Fruit fly (Drosophila melanogaster) whole organism, embryonic: ENCODE measurements around the gene CG5080.
A peak's percentile ranks its signal among the peaks of the same experiment; 100 is the strongest.

Experiments
- Atf6 ChIP-seq: fragments of 200-800 bp; sonication (Bioruptor generic); IDR thresholded peaks from 2 replicates; pipeline ENCODE4 v1.3.6; 2022; ENCODE audit warnings: missing biosample characterization, missing genetic modification characterization
- Bgb ChIP-seq: fragments of 200-800 bp; sonication (Bioruptor generic); IDR thresholded peaks from 2 replicates; pipeline ENCODE4 v1.3.6; 2022; ENCODE audit warnings: missing biosample characterization, missing genetic modification characterization; ENCODE audit not compliant: partially characterized antibody
- CG10267 ChIP-seq: fragments of 200-800 bp; sonication (Bioruptor generic); optimal IDR thresholded peaks from 2 replicates; lab custom pipeline; 2018; ENCODE audit warnings: missing biosample characterization, mild to moderate bottlenecking, missing genetic modification characterization, moderate library complexity
- CG11695 ChIP-seq: fragments of 200-800 bp; sonication (Bioruptor generic); IDR thresholded peaks from 3 replicates; pipeline ENCODE4 v1.3.6; 2022; ENCODE audit warnings: missing biosample characterization, missing genetic modification characterization
- CG12071 ChIP-seq: fragments of 200-800 bp; sonication (Bioruptor generic); optimal IDR thresholded peaks from 3 replicates; lab custom pipeline; 2018; ENCODE audit warnings: missing biosample characterization, mild to moderate bottlenecking, missing genetic modification characterization
- CG14050 ChIP-seq: fragments of 200-800 bp; sonication (Bioruptor generic); IDR thresholded peaks from 3 replicates; pipeline ENCODE4 v1.3.6; 2022; ENCODE audit warnings: missing biosample characterization, missing genetic modification characterization
- CG14667 ChIP-seq: fragments of 200-800 bp; sonication (Bioruptor generic); IDR thresholded peaks from 2 replicates; pipeline ENCODE4 v1.3.6; 2022; ENCODE audit warnings: missing biosample characterization, missing genetic modification characterization
- CG16863 ChIP-seq: fragments of 200-800 bp; sonication (Bioruptor generic); optimal IDR thresholded peaks from 3 replicates; lab custom pipeline; 2016; ENCODE audit warnings: missing biosample characterization, missing genetic modification characterization
- CG18599 ChIP-seq: fragments of 200-800 bp; sonication (Bioruptor generic); optimal IDR thresholded peaks from 3 replicates; lab custom pipeline; 2017; ENCODE audit warnings: missing biosample characterization, missing genetic modification characterization, mild to moderate bottlenecking, moderate library complexity, missing genetic modification reagents
- CG3163 ChIP-seq: fragments of 200-800 bp; sonication (Bioruptor generic); optimal IDR thresholded peaks from 3 replicates; lab custom pipeline; 2016; ENCODE audit warnings: missing biosample characterization, missing genetic modification characterization
- CG4730 ChIP-seq: fragments of 200-800 bp; sonication (Bioruptor generic); IDR thresholded peaks from 2 replicates; pipeline ENCODE4 v1.3.6; 2022; ENCODE audit warnings: missing biosample characterization, missing genetic modification characterization
- CG7372 ChIP-seq: fragments of 200-800 bp; sonication (Bioruptor generic); IDR thresholded peaks from 2 replicates; pipeline ENCODE4 v1.3.6; 2022; ENCODE audit warnings: missing biosample characterization, missing genetic modification characterization
- CG7556 ChIP-seq: fragments of 200-800 bp; sonication (Bioruptor generic); optimal IDR thresholded peaks from 2 replicates; lab custom pipeline; 2017; ENCODE audit warnings: missing biosample characterization, mild to moderate bottlenecking, missing genetic modification characterization
- CG8290 ChIP-seq, 3 experiments: fragments of 200-800 bp; sonication (Bioruptor generic); optimal IDR thresholded peaks; 2 replicates each; lab custom pipeline; 2016 to 2019; ENCODE audit warnings: missing biosample characterization in 3 of 3, missing genetic modification characterization in 3 of 3, mild to moderate bottlenecking in 2 of 3, moderate library complexity in 1 of 3
- CG9797 ChIP-seq: fragments of 200-800 bp; sonication (Bioruptor generic); optimal IDR thresholded peaks from 3 replicates; lab custom pipeline; 2018; ENCODE audit warnings: missing biosample characterization, mild to moderate bottlenecking, missing genetic modification characterization
- CG9817 ChIP-seq: fragments of 200-800 bp; sonication (Bioruptor generic); optimal IDR thresholded peaks from 2 replicates; lab custom pipeline; 2018; ENCODE audit warnings: missing biosample characterization, mild to moderate bottlenecking, missing genetic modification characterization, moderate library complexity
- Dip2 ChIP-seq: fragments of 200-800 bp; sonication (Bioruptor generic); IDR thresholded peaks from 2 replicates; pipeline ENCODE4 v1.3.6; 2022; ENCODE audit warnings: missing biosample characterization, missing genetic modification characterization
- Drgx ChIP-seq: fragments of 200-800 bp; sonication (Bioruptor generic); IDR thresholded peaks from 2 replicates; pipeline ENCODE4 v1.3.6; 2022; ENCODE audit warnings: missing biosample characterization, missing genetic modification characterization
- Ets97D ChIP-seq: fragments of 200-800 bp; sonication (Bioruptor generic); optimal IDR thresholded peaks from 3 replicates; lab custom pipeline; 2016; ENCODE audit warnings: missing biosample characterization, missing genetic modification characterization
- Fer2 ChIP-seq: fragments of 200-800 bp; sonication (Bioruptor generic); optimal IDR thresholded peaks from 2 replicates; lab custom pipeline; 2018; ENCODE audit warnings: missing biosample characterization, mild to moderate bottlenecking, missing genetic modification characterization, moderate library complexity
- Hr39 ChIP-seq: fragments of >200 bp; optimal IDR thresholded peaks from 2 replicates; lab custom pipeline; 2017
- Hr51 ChIP-seq, 2 experiments: fragments of 200-800 bp; sonication (Bioruptor generic); optimal IDR thresholded peaks; 2 replicates in 1 of 2; 3 replicates in 1 of 2; lab custom pipeline; 2016 to 2018; ENCODE audit warnings: missing biosample characterization in 2 of 2, missing genetic modification characterization in 2 of 2, mild to moderate bottlenecking in 1 of 2, moderate library complexity in 1 of 2
- MBD-R2 ChIP-seq: fragments of 200-800 bp; sonication (Bioruptor generic); IDR thresholded peaks from 2 replicates; pipeline ENCODE4 v1.3.6; 2022; ENCODE audit warnings: missing biosample characterization, missing genetic modification characterization
- Med ChIP-seq: fragments of 200-800 bp; sonication (Bioruptor generic); peaks from one replicate; lab custom pipeline; 2016; ENCODE audit warnings: missing biosample characterization, missing genetic modification characterization, mild to moderate bottlenecking, inconsistent platforms, moderate library complexity
- Myb ChIP-seq: fragments of 200-800 bp; sonication (Bioruptor generic); optimal IDR thresholded peaks from 2 replicates; lab custom pipeline; 2016; ENCODE audit warnings: missing biosample characterization, missing genetic modification characterization
- NC2β ChIP-seq: fragments of 200-800 bp; sonication (Bioruptor generic); optimal IDR thresholded peaks from 2 replicates; lab custom pipeline; 2016; ENCODE audit warnings: missing biosample characterization, missing genetic modification characterization
- NfI ChIP-seq: fragments of 200-800 bp; sonication (Bioruptor generic); optimal IDR thresholded peaks from 3 replicates; lab custom pipeline; 2018; ENCODE audit warnings: missing biosample characterization, mild to moderate bottlenecking, missing genetic modification characterization, moderate library complexity
- Ptx1 ChIP-seq: fragments of 200-800 bp; sonication (Bioruptor generic); IDR thresholded peaks from 2 replicates; pipeline ENCODE4 v1.3.6; 2022; ENCODE audit warnings: missing biosample characterization, missing genetic modification characterization
- Rx ChIP-seq: fragments of 200-800 bp; sonication (Bioruptor generic); IDR thresholded peaks from 2 replicates; pipeline ENCODE4 v1.3.6; 2022; ENCODE audit warnings: missing biosample characterization, missing genetic modification characterization
- Six4 ChIP-seq: fragments of 200-800 bp; sonication (Bioruptor generic); optimal IDR thresholded peaks from 2 replicates; lab custom pipeline; 2016; ENCODE audit warnings: missing biosample characterization, missing genetic modification characterization
- Sry-β ChIP-seq: fragments of 200-800 bp; sonication (Bioruptor generic); optimal IDR thresholded peaks from 2 replicates; lab custom pipeline; 2018; ENCODE audit warnings: missing biosample characterization, mild to moderate bottlenecking, missing genetic modification characterization, moderate library complexity
- Usf ChIP-seq: fragments of 200-800 bp; sonication (Bioruptor generic); optimal IDR thresholded peaks from 2 replicates; lab custom pipeline; 2017; ENCODE audit warnings: missing genotype, missing biosample characterization, missing genetic modification characterization
- corto ChIP-seq: fragments of 200-800 bp; sonication (Bioruptor generic); optimal IDR thresholded peaks from 2 replicates; lab custom pipeline; 2016; ENCODE audit warnings: missing biosample characterization, mild to moderate bottlenecking, missing genetic modification characterization, moderate library complexity
- ems ChIP-seq: fragments of 200-800 bp; sonication (Bioruptor generic); optimal IDR thresholded peaks from 3 replicates; lab custom pipeline; 2016; ENCODE audit warnings: missing biosample characterization, missing genetic modification characterization
- fd96Cb ChIP-seq: fragments of 200-800 bp; sonication (Bioruptor generic); optimal IDR thresholded peaks from 2 replicates; lab custom pipeline; 2018; ENCODE audit warnings: missing biosample characterization, mild to moderate bottlenecking, missing genetic modification characterization, moderate library complexity
- knrl ChIP-seq: fragments of 200-800 bp; sonication (Bioruptor generic); IDR thresholded peaks from 3 replicates; pipeline ENCODE4 v1.3.6; 2022; ENCODE audit warnings: missing biosample characterization, missing genetic modification characterization; ENCODE audit not compliant: partially characterized antibody
- lmd ChIP-seq: fragments of 200-800 bp; sonication (Bioruptor generic); IDR thresholded peaks from 2 replicates; pipeline ENCODE4 v1.3.6; 2022; ENCODE audit warnings: missing biosample characterization, missing genetic modification characterization
- nom ChIP-seq: fragments of 200-800 bp; sonication (Bioruptor generic); optimal IDR thresholded peaks from 2 replicates; lab custom pipeline; 2017; ENCODE audit warnings: missing biosample characterization, missing genetic modification characterization, mild to moderate bottlenecking, moderate library complexity, missing genetic modification reagents
- pnt ChIP-seq: fragments of 200-800 bp; sonication (Bioruptor generic); optimal IDR thresholded peaks from 3 replicates; lab custom pipeline; 2016; ENCODE audit warnings: missing biosample characterization, missing genetic modification characterization
- pros ChIP-seq: fragments of 200-800 bp; sonication (Bioruptor generic); optimal IDR thresholded peaks from 3 replicates; lab custom pipeline; 2019; ENCODE audit warnings: missing biosample characterization, mild to moderate bottlenecking, missing genetic modification characterization, moderate library complexity
- row ChIP-seq: fragments of 200-800 bp; sonication (Bioruptor generic); IDR thresholded peaks from 3 replicates; pipeline ENCODE4 v1.3.6; 2022; ENCODE audit warnings: missing biosample characterization, missing genetic modification characterization
- slou ChIP-seq: fragments of 200-800 bp; sonication (Bioruptor generic); optimal IDR thresholded peaks from 3 replicates; lab custom pipeline; 2016; ENCODE audit warnings: missing biosample characterization, missing genetic modification characterization
- sr ChIP-seq: fragments of 200-800 bp; sonication (Bioruptor generic); IDR thresholded peaks from 3 replicates; pipeline ENCODE4 v1.3.6; 2022; ENCODE audit warnings: missing biosample characterization, missing genetic modification characterization
- tup ChIP-seq: fragments of 200-800 bp; sonication (Bioruptor generic); optimal IDR thresholded peaks from 2 replicates; lab custom pipeline; 2016; ENCODE audit warnings: missing biosample characterization, mild to moderate bottlenecking, missing genetic modification characterization, moderate library complexity
- wdn ChIP-seq: fragments of 200-800 bp; sonication (Bioruptor generic); IDR thresholded peaks from 2 replicates; pipeline ENCODE4 v1.3.6; 2022; ENCODE audit warnings: missing biosample characterization, missing genetic modification characterization
- zen ChIP-seq: fragments of 200-800 bp; sonication (Bioruptor generic); optimal IDR thresholded peaks from 3 replicates; lab custom pipeline; 2018; ENCODE audit warnings: missing biosample characterization, mild to moderate bottlenecking, missing genetic modification characterization, moderate library complexity
- zfh1 ChIP-seq: fragments of 200-800 bp; sonication (Bioruptor generic); IDR thresholded peaks from 3 replicates; pipeline ENCODE4 v1.3.6; 2022; ENCODE audit warnings: missing biosample characterization, missing genetic modification characterization
- zfh2 ChIP-seq: fragments of 200-800 bp; sonication (Bioruptor generic); optimal IDR thresholded peaks from 2 replicates; lab custom pipeline; 2016; ENCODE audit warnings: missing biosample characterization, missing genetic modification characterization

CG5080 gene

DNA sequence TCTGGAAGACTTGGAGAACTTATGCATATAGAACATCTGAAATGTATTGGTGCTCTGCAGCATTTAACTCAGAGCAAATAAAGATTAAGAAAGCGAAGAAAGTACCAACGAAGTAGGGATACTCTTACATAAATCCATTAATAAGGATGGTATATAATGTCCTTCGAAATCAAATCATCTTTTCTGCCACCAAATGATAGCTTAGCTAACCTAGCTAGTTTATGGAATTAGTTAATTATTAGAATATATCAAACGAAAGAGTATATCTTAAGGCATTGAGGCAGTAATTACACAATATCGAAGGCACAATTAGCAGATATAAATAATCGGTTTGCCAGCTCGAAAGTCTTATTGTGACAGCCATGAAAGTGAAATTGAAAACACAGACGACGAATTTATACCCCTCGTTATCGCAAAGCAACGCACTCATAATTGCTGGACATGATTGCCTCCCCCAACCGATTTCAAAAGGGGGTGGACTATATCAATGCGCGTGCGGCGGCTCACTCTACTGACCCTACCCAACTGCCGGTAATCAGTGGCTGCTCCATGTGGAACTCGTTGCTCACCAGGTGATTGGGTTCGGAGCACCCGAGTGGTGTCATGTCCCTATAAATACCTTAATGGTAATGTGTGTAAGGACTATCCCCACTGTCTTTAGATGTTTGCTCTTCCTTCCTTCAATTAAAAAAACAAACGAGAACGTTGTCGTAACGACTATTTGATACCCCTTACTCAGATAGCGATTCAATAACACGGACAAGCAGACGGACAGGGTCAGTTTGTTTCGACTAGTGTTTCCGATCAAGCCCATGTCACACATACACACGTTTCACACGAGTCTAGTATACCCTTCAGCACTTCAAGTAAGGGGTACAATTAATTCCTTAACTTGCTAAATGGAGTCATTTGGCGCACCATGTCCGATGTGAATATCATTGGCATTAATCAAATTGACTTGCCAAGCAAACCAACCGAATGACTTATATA lies 19.0 kb downstream of the CG5080 start (continued):
- no peak for TF ChIP-seq slou (GFP tag; lab: Kevin White, UChicago)
- no peak for TF ChIP-seq Sry-β
- TF ChIP-seq Ptx1 (GFP tag; lab: Robert Waterston, UW) = peak; percentile 59
- peak; percentile 43; the same call in 1 of the 2 replicates for TF ChIP-seq Drgx (GFP tag; lab: Robert Waterston, UW)
- 0 out of 2 replicates have a peak, but pooled peaks have one; percentile 10 for TF ChIP-seq CG4730
- TF ChIP-seq tup (GFP tag; lab: Kevin White, UChicago) = no peak
- no peak for TF ChIP-seq nom (GFP tag; lab: Kevin White, UChicago)
- 0 out of 2 replicates have a peak, but pooled peaks have one; percentile 30 for TF ChIP-seq Atf6 (GFP tag; lab: Robert Waterston, UW)
- no peak for TF ChIP-seq CG7372 (GFP tag; lab: Robert Waterston, UW)
- no peak for TF ChIP-seq pnt (GFP tag; lab: Kevin White, UChicago)
- TF ChIP-seq Hr39 (lab: Kevin White, UChicago) = no peak
- TF ChIP-seq Hr51 (GFP tag; optimal IDR thresholded peaks at IDR 0.05; lab: Kevin White, UChicago) = peak in 1 of 2 experiments; percentile 61
- TF ChIP-seq CG10267 = peak; percentile 32
- TF ChIP-seq NfI (GFP tag; lab: Kevin White, UChicago) = peak; percentile 0
- no peak for TF ChIP-seq Rx
- peak; percentile 81 for TF ChIP-seq corto (GFP tag; lab: Kevin White, UChicago)
- peak; percentile 5 for TF ChIP-seq zen (tag; lab: Kevin White, UChicago)
- peak; percentile 87 for TF ChIP-seq Med (GFP tag; lab: Kevin White, UChicago)
- peak; percentile 63 for TF ChIP-seq row (GFP tag; lab: Robert Waterston, UW)
- peak; percentile 26 for TF ChIP-seq CG16863 (GFP tag; lab: Kevin White, UChicago)
- TF ChIP-seq sr (GFP tag; lab: Robert Waterston, UW) = no peak
- peak; percentile 51; the same call in 1 of the 3 replicates for TF ChIP-seq zfh1 (GFP tag; lab: Robert Waterston, UW)
- TF ChIP-seq fd96Cb (tag; lab: Kevin White, UChicago) = peak; percentile 46
- TF ChIP-seq MBD-R2 (GFP tag; lab: Robert Waterston, UW) = no peak; the same call in 1 of the 2 replicates
- TF ChIP-seq Six4 (GFP tag; lab: Kevin White, UChicago) = peak; percentile 25
- TF ChIP-seq Myb = peak; percentile 5
- TF ChIP-seq CG18599 (GFP tag; lab: Kevin White, UChicago) = peak; percentile 75
- no peak for TF ChIP-seq wdn (GFP tag; lab: Robert Waterston, UW)
- no peak for TF ChIP-seq pros
- TF ChIP-seq CG12071 = peak; percentile 65
- peak; percentile 54 for TF ChIP-seq CG9817 (tag; lab: Kevin White, UChicago)
- TF ChIP-seq CG8290 (GFP tag; optimal IDR thresholded peaks at IDR 0.05; lab: Kevin White, UChicago) = no peak
- peak in 1 of 2 experiments; percentile 57 for TF ChIP-seq CG8290 (tag; optimal IDR thresholded peaks at IDR 0.05; lab: Kevin White, UChicago)
- TF ChIP-seq Bgb (GFP tag; lab: Robert Waterston, UW) = no peak
- no peak for TF ChIP-seq Fer2 (tag; lab: Kevin White, UChicago)
- peak; percentile 28 for TF ChIP-seq CG7556 (GFP tag; lab: Kevin White, UChicago)
- no peak for TF ChIP-seq Dip2 (GFP tag; lab: Robert Waterston, UW)
- TF ChIP-seq knrl (GFP tag; lab: Robert Waterston, UW) = no peak
- TF ChIP-seq CG9797 = no peak
- no peak for TF ChIP-seq Usf (GFP tag; lab: Kevin White, UChicago)
- TF ChIP-seq CG3163 (GFP tag; lab: Kevin White, UChicago) = no peak
- peak; percentile 30; the same call in 1 of the 3 replicates for TF ChIP-seq CG11695 (GFP tag; lab: Robert Waterston, UW)
- peak; percentile 8 for TF ChIP-seq NC2β (GFP tag; lab: Kevin White, UChicago)
- no peak for TF ChIP-seq CG14050
- TF ChIP-seq ems (GFP tag; lab: Kevin White, UChicago) = no peak
- peak; percentile 32 for TF ChIP-seq zfh2 (GFP tag; lab: Kevin White, UChicago)
- peak; percentile 40 for TF ChIP-seq lmd (GFP tag; lab: Robert Waterston, UW)
- no peak for TF ChIP-seq Ets97D (GFP tag; lab: Kevin White, UChicago)
- TF ChIP-seq CG14667 = no peak
